Fruit fly (Drosophila melanogaster): Measurements from ENCODE around the gene Polr2M.

Polr2M gene

dm6 chr3R:19211778-19212177, 17.5 kb upstream of the Polr2M start, which contains the start of gene cry (continued):
- TF ChIP-seq Ets96B (tag; optimal IDR thresholded peaks at IDR 0.05) (peak; percentile 94), CG3919 (GFP tag; optimal IDR thresholded peaks at IDR 0.05) (peak; percentile 90), salr (GFP tag; optimal IDR thresholded peaks at IDR 0.05) (peak; percentile 84 to 89), Eip93F (GFP tag; optimal IDR thresholded peaks at IDR 0.05) (no peak), fkh (GFP tag; optimal IDR thresholded peaks at IDR 0.05) (no peak), CG6276 (GFP tag; optimal IDR thresholded peaks at IDR 0.05) (peak; percentile 90), fd59A (GFP tag; optimal IDR thresholded peaks at IDR 0.05) (peak; percentile 93), CG6163 (GFP tag; IDR thresholded peaks at IDR 0.05) (peak; percentile 84), CG1621 (tag; optimal IDR thresholded peaks at IDR 0.05) (peak; percentile 86), vri (GFP tag; optimal IDR thresholded peaks at IDR 0.05) (peak; percentile 34), CG8632 (GFP tag; optimal IDR thresholded peaks at IDR 0.05) (peak; percentile 84), Lpt (GFP tag; optimal IDR thresholded peaks at IDR 0.05) (peak; percentile 86), esn (GFP tag; optimal IDR thresholded peaks at IDR 0.05) (peak; percentile 84), CG6808 (GFP tag; optimal IDR thresholded peaks at IDR 0.05) (peak; percentile 89), achi (GFP tag; optimal IDR thresholded peaks at IDR 0.05) (peak; percentile 92), CG8319 (GFP tag; optimal IDR thresholded peaks at IDR 0.05) (peak; percentile 74), Blimp-1 (GFP tag; optimal IDR thresholded peaks at IDR 0.05) (peak; percentile 45), spab (GFP tag; optimal IDR thresholded peaks at IDR 0.05) (peak; percentile 91), CG10631 (GFP tag; optimal IDR thresholded peaks at IDR 0.05) (peak; percentile 90), CG15336 (GFP tag; IDR thresholded peaks at IDR 0.05) (peak; percentile 87), acj6 (GFP tag; optimal IDR thresholded peaks at IDR 0.05) (peak; percentile 93), CG11762 (GFP tag; optimal IDR thresholded peaks at IDR 0.05; ENCODE audit: insufficient read depth) (peak; percentile 88), CG11294 (GFP tag; IDR thresholded peaks at IDR 0.05) (peak; percentile 78), CG11902 (GFP tag; optimal IDR thresholded peaks at IDR 0.05) (peak; percentile 81), net (GFP tag; optimal IDR thresholded peaks at IDR 0.05) (peak; percentile 86), CG6792 (GFP tag; optimal IDR thresholded peaks at IDR 0.05) (peak; percentile 82)

- TF ChIP-seq fd85E (GFP tag; optimal IDR thresholded peaks at IDR 0.05) = no peak
- peak; percentile 4 for TF ChIP-seq vri (GFP tag; optimal IDR thresholded peaks at IDR 0.05)
- TF ChIP-seq achi (GFP tag; optimal IDR thresholded peaks at IDR 0.05) = no peak
- TF ChIP-seq ss (GFP tag; optimal IDR thresholded peaks at IDR 0.05) = no peak
Measured at dm6 chr3R:19212545-19213176, 16.6 kb upstream of the Polr2M start.

- no peak for TF ChIP-seq Hr39 (GFP tag; optimal IDR thresholded peaks at IDR 0.05)
Measured at dm6 chr3R:19221350-19221749, 7.9 kb upstream of the Polr2M start.

dm6 chr3R:19223369-19223768, 5.9 kb upstream of the Polr2M start:
- no peak for TF ChIP-seq Sox14 (GFP tag; optimal IDR thresholded peaks at IDR 0.05)
- TF ChIP-seq fkh (GFP tag; optimal IDR thresholded peaks at IDR 0.05) = peak; percentile 48
- TF ChIP-seq Eip78C (GFP tag) = no peak
- TF ChIP-seq vri (GFP tag; optimal IDR thresholded peaks at IDR 0.05) = peak; percentile 12

dm6 chr3R:19225446-19225955, 3.8 kb upstream of the Polr2M start:
- TF ChIP-seq Lpt (GFP tag; optimal IDR thresholded peaks at IDR 0.05) = peak; percentile 7
- peak; percentile 54 for TF ChIP-seq svp (GFP tag)
- TF ChIP-seq CG15336 (GFP tag; IDR thresholded peaks at IDR 0.05) = 0 out of 2 replicates have a peak, but pooled peaks have one; percentile 15
- peak; percentile 0 for TF ChIP-seq Eip78C (GFP tag)
- no peak for TF ChIP-seq Sox102F (GFP tag; optimal IDR thresholded peaks at IDR 0.05)
- no peak for TF ChIP-seq spab (GFP tag; optimal IDR thresholded peaks at IDR 0.05)
- no peak for TF ChIP-seq CG7368 (GFP tag; optimal IDR thresholded peaks at IDR 0.05)
- peak in 1 of 2 experiments; percentile 14 for TF ChIP-seq ss (GFP tag; optimal IDR thresholded peaks at IDR 0.05)
- TF ChIP-seq achi (GFP tag; optimal IDR thresholded peaks at IDR 0.05) = no peak
- TF ChIP-seq Sox14 (GFP tag; optimal IDR thresholded peaks at IDR 0.05) = no peak
- peak; percentile 44 for TF ChIP-seq vri (GFP tag; optimal IDR thresholded peaks at IDR 0.05)
